Worm (Caenorhabditis elegans) whole organism, late embryonic: ENCODE measurements around the gene C16C8.20.

Experiments used
- ceh-14 ChIP-seq: sonication (generic microtip); optimal IDR thresholded peaks from 2 replicates; lab custom pipeline; 2016; ENCODE audit warnings: missing genotype, missing genetic modification characterization, missing compliant biosample characterization
- ceh-24 ChIP-seq: sonication (generic microtip); optimal IDR thresholded peaks from 2 replicates; lab custom pipeline; 2016; ENCODE audit warnings: mild to moderate bottlenecking, missing genetic modification characterization, missing compliant biosample characterization
- nhr-11 ChIP-seq: fragments of 150-350 bp; optimal IDR thresholded peaks from 2 replicates; lab custom pipeline; 2014; ENCODE audit warnings: missing biosample characterization, missing genetic modification characterization

- TF ChIP-seq ceh-24 (tag; lab: Kevin White, UChicago): no peak
- TF ChIP-seq nhr-11: no peak
- no peak for TF ChIP-seq ceh-14
These were observed 17.3 kb upstream of the C16C8.20 start, which contains the start of gene C16C8.18 for ce11 chrII:3429400-3429799.
